Worm (Caenorhabditis elegans): ENCODE measurements around the gene bgnt-1.2.

bgnt-1.2 gene

DNA sequence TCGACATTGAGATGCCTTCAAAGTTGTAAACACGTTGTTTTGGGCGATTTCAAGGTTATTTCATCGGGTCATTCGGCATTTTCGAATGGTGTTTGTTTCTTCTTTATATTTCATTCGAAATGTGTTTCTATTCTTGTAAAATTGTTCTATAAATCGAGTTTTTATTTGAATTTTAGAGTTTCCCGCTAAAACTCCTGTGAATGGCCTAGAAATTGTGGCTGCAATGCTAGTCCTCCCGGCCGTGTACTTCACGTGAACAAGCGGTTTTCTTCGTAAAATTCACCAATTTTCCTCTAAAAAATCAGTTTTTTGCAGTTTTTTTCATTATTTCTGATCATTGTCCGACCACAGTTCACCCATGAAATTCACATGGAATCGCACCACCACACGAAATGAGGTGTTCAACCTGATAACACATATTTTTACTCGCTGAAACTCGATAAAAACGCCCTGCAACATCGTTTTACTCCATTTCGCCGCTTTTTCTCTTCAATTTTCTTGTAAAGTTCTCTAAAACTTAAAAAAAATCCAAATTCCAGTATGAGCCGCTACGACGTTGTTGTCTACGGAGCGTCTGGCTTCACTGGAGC is 8.6 kb upstream of the bgnt-1.2 start, which contains the start of gene ldp-1 (continued):
- TF ChIP-seq lsy-2 (tag; optimal IDR thresholded peaks at IDR 0.05) = peak; percentile 76
- TF ChIP-seq skn-1 (tag; optimal IDR thresholded peaks at IDR 0.05) = peak; percentile 11
- peak; percentile 83 for TF ChIP-seq sox-4 (tag; optimal IDR thresholded peaks at IDR 0.05)
- peak; percentile 93 to 94 for TF ChIP-seq lin-35 (GFP tag; optimal IDR thresholded peaks at IDR 0.05)
- peak; percentile 95 for TF ChIP-seq lir-3 (tag; optimal IDR thresholded peaks at IDR 0.05; ENCODE audit: poor library complexity)
- TF ChIP-seq vab-15 (tag; optimal IDR thresholded peaks at IDR 0.05) = no peak
- TF ChIP-seq nhr-19 (GFP tag; conservative IDR thresholded peaks at IDR 0.05) = peak; percentile 88
- TF ChIP-seq ceh-8 (GFP tag; optimal IDR thresholded peaks at IDR 0.05) = peak; percentile 80
- TF ChIP-seq tbx-2 (tag; optimal IDR thresholded peaks at IDR 0.05) = peak; percentile 90
- peak; percentile 81 for TF ChIP-seq C04F5.9 (tag; optimal IDR thresholded peaks at IDR 0.05)
- peak; percentile 94 for TF ChIP-seq fkh-4 (tag; optimal IDR thresholded peaks at IDR 0.05; ENCODE audit: borderline replicate concordance)
- peak; percentile 97 for TF ChIP-seq rnt-1 (tag; optimal IDR thresholded peaks at IDR 0.05)
- no peak for TF ChIP-seq mef-2 (tag; optimal IDR thresholded peaks at IDR 0.05)
- TF ChIP-seq unc-130 (tag; optimal IDR thresholded peaks at IDR 0.05) = no peak
- peak; percentile 67 for TF ChIP-seq Y116A8C.19 (tag; optimal IDR thresholded peaks at IDR 0.05; ENCODE audit: borderline replicate concordance)
- peak; percentile 20 for TF ChIP-seq lin-39 (tag; optimal IDR thresholded peaks at IDR 0.05)
- TF ChIP-seq lin-14 (GFP tag; optimal IDR thresholded peaks at IDR 0.05) = peak; percentile 92
- peak; percentile 82 for TF ChIP-seq unc-98 (GFP tag; IDR thresholded peaks at IDR 0.05)
- no peak for TF ChIP-seq ama-1 (optimal IDR thresholded peaks at IDR 0.05)
- TF ChIP-seq fos-1 (tag; optimal IDR thresholded peaks at IDR 0.05) = peak; percentile 62
- TF ChIP-seq snu-23 (GFP tag; optimal IDR thresholded peaks at IDR 0.05) = peak; percentile 81
- TF ChIP-seq hlh-4 (tag; optimal IDR thresholded peaks at IDR 0.05) = peak; percentile 59
- TF ChIP-seq mdl-1 (tag; optimal IDR thresholded peaks at IDR 0.05) = peak in 1 of 2 experiments; percentile 6
- peak; percentile 67 for TF ChIP-seq elt-2 (tag; optimal IDR thresholded peaks at IDR 0.05)
- peak; percentile 2 for TF ChIP-seq fkh-10 (GFP tag; optimal IDR thresholded peaks at IDR 0.05)
- TF ChIP-seq pax-3 (tag; optimal IDR thresholded peaks at IDR 0.05) = peak; percentile 89
- peak; percentile 76 for TF ChIP-seq fkh-8 (tag; optimal IDR thresholded peaks at IDR 0.05)
- TF ChIP-seq egl-13 (tag; optimal IDR thresholded peaks at IDR 0.05) = peak; percentile 85
- TF ChIP-seq irx-1 (tag; optimal IDR thresholded peaks at IDR 0.05) = peak; percentile 96
- peak; percentile 95 to 99 for TF ChIP-seq efl-1 (optimal IDR thresholded peaks at IDR 0.05)
- TF ChIP-seq efl-1 (GFP tag; optimal IDR thresholded peaks at IDR 0.05 in 1 of 2) = peak; percentile 94 to 99
- no peak for TF ChIP-seq nhr-84 (tag; optimal IDR thresholded peaks at IDR 0.05)
- TF ChIP-seq hlh-17 (GFP tag; optimal IDR thresholded peaks at IDR 0.05; ENCODE audit: borderline replicate concordance) = no peak
- peak; percentile 60 for TF ChIP-seq ceh-63 (GFP tag; optimal IDR thresholded peaks at IDR 0.05)
- peak; percentile 62 for TF ChIP-seq lin-15B (tag; optimal IDR thresholded peaks at IDR 0.05)
- peak; percentile 81 for TF ChIP-seq xbp-1 (tag; optimal IDR thresholded peaks at IDR 0.05)
- TF ChIP-seq unc-62 (GFP tag; optimal IDR thresholded peaks at IDR 0.05) = no peak
- peak; percentile 75 for TF ChIP-seq grh-1 (GFP tag; IDR thresholded peaks at IDR 0.05)
- no peak for TF ChIP-seq jun-1 (tag; optimal IDR thresholded peaks at IDR 0.05)
- TF ChIP-seq ets-5 (GFP tag; IDR thresholded peaks at IDR 0.05) = no peak
- no peak for TF ChIP-seq ztf-4 (tag; optimal IDR thresholded peaks at IDR 0.05)
- peak; percentile 89 to 94 (median 92) for TF ChIP-seq dpl-1 (GFP tag; optimal IDR thresholded peaks at IDR 0.05)
- peak; percentile 13 for TF ChIP-seq nhr-237 (tag; optimal IDR thresholded peaks at IDR 0.05)

DNA sequence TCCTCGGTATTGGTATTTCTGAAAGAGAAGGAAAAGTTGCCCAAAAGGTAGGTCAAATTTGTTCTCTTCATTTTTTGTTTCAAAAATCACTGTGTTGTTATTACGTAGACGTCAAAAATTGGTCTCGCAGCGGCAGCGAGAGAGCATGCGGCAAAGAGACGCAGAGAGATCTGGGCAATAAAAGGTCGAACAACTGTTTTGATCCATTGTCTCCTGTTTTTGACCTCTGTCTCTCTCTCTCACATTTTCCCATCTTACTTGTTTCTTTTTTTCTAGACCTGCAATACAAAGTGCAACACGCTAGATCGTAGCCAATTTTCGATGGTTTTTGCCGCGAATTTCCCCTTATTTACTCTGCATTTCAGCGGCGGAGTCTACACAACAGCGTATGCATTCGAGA is 8.1 kb upstream of the bgnt-1.2 start:
- TF ChIP-seq lin-13 (GFP tag; optimal IDR thresholded peaks at IDR 0.05) (no peak), rnt-1 (tag; optimal IDR thresholded peaks at IDR 0.05) (peak; percentile 73), aha-1 (tag; optimal IDR thresholded peaks at IDR 0.05) (no peak), nhr-76 (tag; optimal IDR thresholded peaks at IDR 0.05) (no peak), nhr-85 (tag) (no peak), efl-1 (optimal IDR thresholded peaks at IDR 0.05) (no peak), efl-1 (GFP tag; optimal IDR thresholded peaks at IDR 0.05 in 1 of 2) (peak in 1 of 2 experiments; percentile 88), sox-4 (tag; optimal IDR thresholded peaks at IDR 0.05) (no peak), sup-37 (GFP tag; optimal IDR thresholded peaks at IDR 0.05) (no peak), aly-2 (tag; optimal IDR thresholded peaks at IDR 0.05) (no peak), Y116A8C.19 (tag; optimal IDR thresholded peaks at IDR 0.05; ENCODE audit: borderline replicate concordance) (no peak)
